Worm (Caenorhabditis elegans) whole organism, young adult: Measurements from ENCODE around the gene cpi-2.

Source experiments
- F22D6.2 ChIP-seq: sonication (generic microtip); optimal IDR thresholded peaks from 2 replicates; lab custom pipeline; 2016; ENCODE audit warnings: mild to moderate bottlenecking, missing genetic modification characterization, missing compliant biosample characterization
- ama-1 ChIP-seq, 3 experiments: fragments of 150-350 bp in 1 of 3; sonication (generic microtip) in 2 of 3; optimal IDR thresholded peaks; 2 replicates each; lab custom pipeline; 2014 to 2018; ENCODE audit warnings: missing biosample characterization in 2 of 3, missing genetic modification characterization in 2 of 3, missing genetic modification reagents in 2 of 3
- attf-3 ChIP-seq: fragments of 200-800 bp; sonication (Bioruptor generic); conservative IDR thresholded peaks from 2 replicates; pipeline ENCODE4 v1.3.6; 2022; ENCODE audit warnings: missing genetic modification reagents, missing genetic modification characterization, missing compliant biosample characterization
- cebp-1 ChIP-seq, 2 experiments: fragments of 200-800 bp in 1 of 2; sonication (Bioruptor generic) in 1 of 2; sonication (generic microtip) in 1 of 2; IDR thresholded peaks in 1 of 2; optimal IDR thresholded peaks in 1 of 2; 2 replicates each; pipeline versions ENCODE4 v1.3.6 to Lab custom; 2017 to 2022; ENCODE audit warnings: missing compliant biosample characterization in 2 of 2, missing genetic modification characterization in 2 of 2, mild to moderate bottlenecking in 1 of 2, missing genetic modification reagents in 1 of 2, moderate library complexity in 1 of 2
- dpl-1 ChIP-seq: fragments of 150-350 bp; optimal IDR thresholded peaks from 2 replicates; lab custom pipeline; 2014; ENCODE audit warnings: missing biosample characterization, missing genetic modification reagents, missing genetic modification characterization
- pha-4 ChIP-seq: fragments of 150-350 bp; sonication (generic microtip); optimal IDR thresholded peaks from 2 replicates; lab custom pipeline; 2014; ENCODE audit warnings: missing biosample characterization, missing genetic modification reagents, missing genetic modification characterization
- rcor-1 ChIP-seq: fragments of 200-800 bp; sonication (Bioruptor generic); IDR thresholded peaks from 2 replicates; pipeline ENCODE4 v1.3.6; 2022; ENCODE audit warnings: missing genetic modification reagents, missing genetic modification characterization, missing compliant biosample characterization
- repo-1 ChIP-seq: sonication (generic microtip); optimal IDR thresholded peaks from 2 replicates; lab custom pipeline; 2017; ENCODE audit warnings: mild to moderate bottlenecking, missing genetic modification characterization, missing compliant biosample characterization
- unc-130 ChIP-seq: sonication (generic microtip); optimal IDR thresholded peaks from 2 replicates; lab custom pipeline; 2016; ENCODE audit warnings: missing genetic modification reagents, missing genetic modification characterization, missing compliant biosample characterization

ce11 chrV:6012401-6012800 is 31.5 kb upstream of the cpi-2 start:
- TF ChIP-seq dpl-1 (no peak), repo-1 (tag; lab: Kevin White, UChicago) (no peak), unc-130 (no peak), attf-3 (no peak), rcor-1 (GFP tag; lab: Robert Waterston, UW) (no peak), F22D6.2 (tag; lab: Kevin White, UChicago) (no peak), ama-1 (optimal IDR thresholded peaks at IDR 0.05; lab: Kevin White, UChicago) (no peak), ama-1 (GFP tag; optimal IDR thresholded peaks at IDR 0.05; lab: Kevin White, UChicago) (no peak), cebp-1 (GFP tag; IDR thresholded peaks at IDR 0.05; lab: Robert Waterston, UW) (peak; percentile 72; the same call in 1 of the 2 replicates), cebp-1 (tag; optimal IDR thresholded peaks at IDR 0.05; lab: Kevin White, UChicago) (peak; percentile 86), pha-4 (tag; lab: Kevin White, UChicago) (no peak)
